Fruit fly (Drosophila melanogaster): ENCODE measurements around the gene FMRFaR.

The FMRFaR gene

DNA sequence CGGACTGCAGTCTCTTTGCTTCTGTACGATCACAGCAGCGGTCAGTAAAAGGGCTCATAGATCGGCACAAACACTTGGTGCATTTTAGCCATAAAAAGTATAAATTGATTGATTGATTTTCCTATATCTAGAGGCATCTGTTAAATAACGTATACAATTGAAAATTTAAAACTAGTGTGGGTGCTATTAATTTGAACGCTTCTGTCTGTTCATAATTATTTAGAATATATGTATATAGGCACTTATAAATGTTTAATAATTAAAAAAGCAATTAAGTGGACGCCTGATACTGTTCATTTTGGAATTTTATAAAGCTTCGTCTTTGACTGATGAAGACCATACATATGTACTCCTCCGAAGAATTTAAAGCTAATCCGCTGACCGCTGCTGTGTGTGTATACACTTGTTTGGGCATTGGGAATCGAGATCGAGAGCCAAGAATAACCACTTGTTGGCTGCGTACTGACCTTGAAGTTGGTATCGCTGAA, 43.8 kb downstream of the FMRFaR start (continued):
- TF ChIP-seq CG12219 (GFP tag; optimal IDR thresholded peaks at IDR 0.05) = no peak
- no peak for TF ChIP-seq B-H2 (GFP tag; optimal IDR thresholded peaks at IDR 0.05)
- TF ChIP-seq CG4282 (GFP tag; optimal IDR thresholded peaks at IDR 0.05) = no peak
- no peak for TF ChIP-seq br (optimal IDR thresholded peaks at IDR 0.05)
- peak; percentile 35 for TF ChIP-seq Hr3 (GFP tag; optimal IDR thresholded peaks at IDR 0.05)
- peak; percentile 20 for TF ChIP-seq cwo (GFP tag; optimal IDR thresholded peaks at IDR 0.05)
- TF ChIP-seq ems (GFP tag; optimal IDR thresholded peaks at IDR 0.05) = no peak
- no peak for TF ChIP-seq zfh1 (GFP tag; IDR thresholded peaks at IDR 0.05)
- no peak for TF ChIP-seq CG10431 (GFP tag; optimal IDR thresholded peaks at IDR 0.05)
- TF ChIP-seq Hand (GFP tag; optimal IDR thresholded peaks at IDR 0.05) = peak; percentile 18
- TF ChIP-seq CG1603 (tag; optimal IDR thresholded peaks at IDR 0.05) = peak; percentile 13
- no peak for TF ChIP-seq D (optimal IDR thresholded peaks at IDR 0.05)
- no peak for TF ChIP-seq D (GFP tag; optimal IDR thresholded peaks at IDR 0.05)
- TF ChIP-seq zen2 (GFP tag; IDR thresholded peaks at IDR 0.05; ENCODE audit: partially characterized antibody) = no peak
- no peak for TF ChIP-seq ERR (GFP tag; optimal IDR thresholded peaks at IDR 0.05)
- peak; percentile 24 for TF ChIP-seq CG6254 (GFP tag; optimal IDR thresholded peaks at IDR 0.05)
- TF ChIP-seq CG6765 (GFP tag; optimal IDR thresholded peaks at IDR 0.05) = no peak
- peak; percentile 28 for TF ChIP-seq CG8388 (GFP tag; optimal IDR thresholded peaks at IDR 0.05)
- TF ChIP-seq unc-4 (GFP tag; IDR thresholded peaks at IDR 0.05; ENCODE audit: partially characterized antibody) = no peak
- no peak for TF ChIP-seq Usf (GFP tag; optimal IDR thresholded peaks at IDR 0.05)
- TF ChIP-seq ato (GFP tag; IDR thresholded peaks at IDR 0.05; ENCODE audit: partially characterized antibody) = no peak
- peak; percentile 65; the same call in 1 of the 2 replicates for TF ChIP-seq Drgx (GFP tag; IDR thresholded peaks at IDR 0.05)
- TF ChIP-seq CG42726 (GFP tag; IDR thresholded peaks at IDR 0.05; ENCODE audit: partially characterized antibody) = no peak
- TF ChIP-seq D19B (GFP tag; optimal IDR thresholded peaks at IDR 0.05) = no peak
- no peak for TF ChIP-seq Atf3 (GFP tag; optimal IDR thresholded peaks at IDR 0.05)
- TF ChIP-seq CG4730 (GFP tag; IDR thresholded peaks at IDR 0.05) = no peak
- TF ChIP-seq cas (GFP tag; IDR thresholded peaks at IDR 0.05) = no peak
- peak; percentile 16 for TF ChIP-seq CG8359 (GFP tag; optimal IDR thresholded peaks at IDR 0.05; ENCODE audit: borderline replicate concordance)
- TF ChIP-seq HLHmδ (GFP tag; optimal IDR thresholded peaks at IDR 0.05) = no peak
- TF ChIP-seq CG4328 (GFP tag; optimal IDR thresholded peaks at IDR 0.05) = no peak
- TF ChIP-seq Med (GFP tag) = peak; percentile 59
- TF ChIP-seq CG12769 (tag; optimal IDR thresholded peaks at IDR 0.05) = no peak
- no peak for TF ChIP-seq Fer2 (tag; optimal IDR thresholded peaks at IDR 0.05)
- TF ChIP-seq sqz (GFP tag; optimal IDR thresholded peaks at IDR 0.05) = no peak
- TF ChIP-seq CG12071 (GFP tag; optimal IDR thresholded peaks at IDR 0.05) = no peak
- no peak for TF ChIP-seq exex (tag; optimal IDR thresholded peaks at IDR 0.05)
- no peak for TF ChIP-seq z (GFP tag; IDR thresholded peaks at IDR 0.05)
- TF ChIP-seq dmrt11E (tag; optimal IDR thresholded peaks at IDR 0.05) = peak; percentile 28
- no peak for TF ChIP-seq Gsc (GFP tag; IDR thresholded peaks at IDR 0.05)
- TF ChIP-seq phol (tag; optimal IDR thresholded peaks at IDR 0.05) = peak; percentile 20
- peak; percentile 12 for TF ChIP-seq Nf-YB (GFP tag; optimal IDR thresholded peaks at IDR 0.05)
- TF ChIP-seq ro (GFP tag; IDR thresholded peaks at IDR 0.05) = no peak
- 0 out of 3 replicates have a peak, but pooled peaks have one; percentile 47 for TF ChIP-seq CG17361 (GFP tag; IDR thresholded peaks at IDR 0.05)
